Worm (Caenorhabditis elegans): Measurements from ENCODE around the gene Y64G10A.10.

DNA sequence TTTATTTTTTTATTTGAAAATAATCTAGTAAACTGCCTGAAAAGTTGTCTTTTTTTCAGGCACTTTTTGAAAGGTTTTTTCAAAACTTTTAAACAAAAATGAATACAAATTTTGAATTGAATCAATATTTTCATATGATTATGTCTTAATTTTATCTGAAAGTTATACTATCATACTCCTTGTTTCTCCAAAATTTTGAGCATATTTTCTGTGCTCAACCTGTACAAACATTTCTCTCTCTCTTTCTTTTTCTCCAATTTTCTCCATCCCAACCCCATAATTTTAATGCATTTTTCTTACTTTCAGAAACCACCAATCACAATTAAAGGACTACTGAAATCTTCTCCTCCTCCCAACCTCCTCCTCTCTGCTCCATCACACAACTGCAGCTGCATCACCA is 34.9 kb upstream of the Y64G10A.10 start, which contains the start of gene ilcr-1:
- TF ChIP-seq rnt-1 (tag; optimal IDR thresholded peaks at IDR 0.05): no peak
- TF ChIP-seq nhr-11 (tag; optimal IDR thresholded peaks at IDR 0.05): no peak
- no peak for TF ChIP-seq ceh-48 (tag; optimal IDR thresholded peaks at IDR 0.05)
- TF ChIP-seq ceh-31 (tag; optimal IDR thresholded peaks at IDR 0.05): no peak
- TF ChIP-seq tbx-7 (tag; optimal IDR thresholded peaks at IDR 0.05): no peak
- no peak for TF ChIP-seq lin-11 (tag; optimal IDR thresholded peaks at IDR 0.05)
- no peak for TF ChIP-seq zip-5 (tag; optimal IDR thresholded peaks at IDR 0.05)
- TF ChIP-seq ceh-14 (tag; optimal IDR thresholded peaks at IDR 0.05): no peak
- TF ChIP-seq hlh-13 (GFP tag; optimal IDR thresholded peaks at IDR 0.05): no peak
- no peak for TF ChIP-seq hlh-15 (tag; optimal IDR thresholded peaks at IDR 0.05)
- no peak for TF ChIP-seq ztf-16 (tag; optimal IDR thresholded peaks at IDR 0.05)
- TF ChIP-seq mec-3 (tag; optimal IDR thresholded peaks at IDR 0.05; ENCODE audit: borderline replicate concordance): no peak
- TF ChIP-seq hlh-30 (tag; optimal IDR thresholded peaks at IDR 0.05; ENCODE audit: insufficient read depth): no peak
- no peak for TF ChIP-seq tbx-2 (tag; optimal IDR thresholded peaks at IDR 0.05)

Measured in whole organism, late embryonic.